Fruit fly (Drosophila melanogaster) whole organism, embryonic: ENCODE data around the gene CG45490.
A peak's percentile ranks its signal among the peaks of the same experiment; 100 is the strongest.

Experiments
- Atf6 ChIP-seq: fragments of 200-800 bp; sonication (Bioruptor generic); IDR thresholded peaks from 2 replicates; pipeline ENCODE4 v1.3.6; 2022; ENCODE audit warnings: missing biosample characterization, missing genetic modification characterization
- B-H1 ChIP-seq: fragments of 200-800 bp; sonication (Bioruptor generic); IDR thresholded peaks from 3 replicates; pipeline ENCODE4 v1.3.6; 2022; ENCODE audit warnings: missing biosample characterization, missing genetic modification characterization
- Bteb2 ChIP-seq: fragments of 200-800 bp; sonication (Bioruptor generic); optimal IDR thresholded peaks from 2 replicates; lab custom pipeline; 2016; ENCODE audit warnings: missing biosample characterization, missing genetic modification characterization
- CG10565 ChIP-seq: fragments of 200-800 bp; sonication (Bioruptor generic); optimal IDR thresholded peaks from 3 replicates; lab custom pipeline; 2016; ENCODE audit warnings: missing biosample characterization, mild to moderate bottlenecking, missing genetic modification characterization
- CG10654 ChIP-seq: fragments of 200-800 bp; sonication (Bioruptor generic); optimal IDR thresholded peaks from 2 replicates; lab custom pipeline; 2016; ENCODE audit warnings: missing biosample characterization, missing genetic modification characterization
- CG10979 ChIP-seq: fragments of 200-800 bp; sonication (Bioruptor generic); optimal IDR thresholded peaks from 2 replicates; lab custom pipeline; 2018; ENCODE audit warnings: missing biosample characterization, mild to moderate bottlenecking, missing genetic modification characterization, moderate library complexity
- CG11560 ChIP-seq: fragments of 200-800 bp; sonication (Bioruptor generic); IDR thresholded peaks from 3 replicates; pipeline ENCODE4 v1.3.6; 2022; ENCODE audit warnings: missing biosample characterization, missing genetic modification characterization
- CG13424 ChIP-seq: fragments of 200-800 bp; sonication (Bioruptor generic); optimal IDR thresholded peaks from 2 replicates; lab custom pipeline; 2019; ENCODE audit warnings: missing biosample characterization, mild to moderate bottlenecking, missing genetic modification characterization, moderate library complexity
- CG14441 ChIP-seq: fragments of 200-800 bp; sonication (Bioruptor generic); IDR thresholded peaks from 2 replicates; pipeline ENCODE4 v1.3.6; 2022; ENCODE audit warnings: missing biosample characterization, missing genetic modification characterization
- CG17802 ChIP-seq: fragments of 200-800 bp; sonication (Bioruptor generic); optimal IDR thresholded peaks from 2 replicates; lab custom pipeline; 2018; ENCODE audit warnings: missing biosample characterization, mild to moderate bottlenecking, missing genetic modification characterization, moderate library complexity
- CG2116 ChIP-seq: fragments of 200-800 bp; sonication (Bioruptor generic); optimal IDR thresholded peaks from 3 replicates; lab custom pipeline; 2018; ENCODE audit warnings: missing biosample characterization, mild to moderate bottlenecking, missing genetic modification characterization
- CG2202 ChIP-seq: fragments of 200-800 bp; sonication (Bioruptor generic); optimal IDR thresholded peaks from 2 replicates; lab custom pipeline; 2018; ENCODE audit warnings: missing biosample characterization, mild to moderate bottlenecking, missing genetic modification characterization
- CG31365 ChIP-seq: fragments of 200-800 bp; sonication (Bioruptor generic); optimal IDR thresholded peaks from 2 replicates; lab custom pipeline; 2018; ENCODE audit warnings: missing biosample characterization, mild to moderate bottlenecking, missing genetic modification characterization
- CG31441 ChIP-seq: fragments of 200-800 bp; sonication (Bioruptor generic); IDR thresholded peaks from 2 replicates; pipeline ENCODE4 v1.3.6; 2022; ENCODE audit warnings: missing biosample characterization, missing genetic modification characterization
- CG32772 ChIP-seq: fragments of 200-800 bp; sonication (Bioruptor generic); IDR thresholded peaks from 2 replicates; pipeline ENCODE4 v1.3.6; 2022; ENCODE audit warnings: missing biosample characterization, missing genetic modification characterization
- CG34376 ChIP-seq: fragments of 200-800 bp; sonication (Bioruptor generic); optimal IDR thresholded peaks from 2 replicates; lab custom pipeline; 2018; ENCODE audit warnings: missing biosample characterization, mild to moderate bottlenecking, missing genetic modification characterization
- CG34422 ChIP-seq: fragments of 200-800 bp; sonication (Bioruptor generic); IDR thresholded peaks from 3 replicates; pipeline ENCODE4 v1.3.6; 2022; ENCODE audit warnings: missing biosample characterization, missing genetic modification characterization
- CG3847 ChIP-seq: fragments of 200-800 bp; sonication (Bioruptor generic); IDR thresholded peaks from 2 replicates; pipeline ENCODE4 v1.3.6; 2022; ENCODE audit warnings: missing biosample characterization, missing genetic modification characterization
- CG5180 ChIP-seq: fragments of 200-800 bp; sonication (Bioruptor generic); optimal IDR thresholded peaks from 3 replicates; lab custom pipeline; 2017; ENCODE audit warnings: missing biosample characterization, missing genetic modification characterization, mild to moderate bottlenecking, moderate library complexity, missing genetic modification reagents
- CG5953 ChIP-seq: fragments of 200-800 bp; sonication (Bioruptor generic); IDR thresholded peaks from 2 replicates; pipeline ENCODE4 v1.3.6; 2022; ENCODE audit warnings: missing biosample characterization, missing genetic modification characterization
- CG8388 ChIP-seq: fragments of 200-800 bp; sonication (Bioruptor generic); optimal IDR thresholded peaks from 2 replicates; lab custom pipeline; 2019; ENCODE audit warnings: missing biosample characterization, mild to moderate bottlenecking, missing genetic modification characterization, moderate library complexity
- CrebB ChIP-seq: fragments of 200-800 bp; sonication (Bioruptor generic); optimal IDR thresholded peaks from 3 replicates; lab custom pipeline; 2018; ENCODE audit warnings: missing biosample characterization, mild to moderate bottlenecking, missing genetic modification characterization
- D19B ChIP-seq: fragments of 200-800 bp; sonication (Bioruptor generic); optimal IDR thresholded peaks from 2 replicates; lab custom pipeline; 2017; ENCODE audit warnings: missing biosample characterization, mild to moderate bottlenecking, missing genetic modification characterization
- Dek ChIP-seq: fragments of 200-800 bp; sonication (Bioruptor generic); optimal IDR thresholded peaks from 3 replicates; lab custom pipeline; 2019; ENCODE audit warnings: missing biosample characterization, mild to moderate bottlenecking, missing genetic modification characterization, moderate library complexity
- Doc3 ChIP-seq: fragments of 200-800 bp; sonication (Bioruptor generic); IDR thresholded peaks from 3 replicates; pipeline ENCODE4 v1.3.6; 2022; ENCODE audit warnings: missing biosample characterization, missing genetic modification characterization; ENCODE audit not compliant: partially characterized antibody
- GATAe ChIP-seq: fragments of 200-800 bp; sonication (Bioruptor generic); conservative IDR thresholded peaks from 2 replicates; pipeline ENCODE4 v1.3.6; 2022; ENCODE audit warnings: missing biosample characterization, missing genetic modification characterization
- Neu2 ChIP-seq: fragments of 200-800 bp; sonication (Bioruptor generic); optimal IDR thresholded peaks from 3 replicates; lab custom pipeline; 2016; ENCODE audit warnings: missing biosample characterization, missing genetic modification characterization, borderline replicate concordance
- Poxn ChIP-seq: fragments of 200-800 bp; sonication (Bioruptor generic); IDR thresholded peaks from 2 replicates; pipeline ENCODE4 v1.3.6; 2022; ENCODE audit warnings: missing biosample characterization, missing genetic modification characterization
- Usf ChIP-seq: fragments of 200-800 bp; sonication (Bioruptor generic); optimal IDR thresholded peaks from 2 replicates; lab custom pipeline; 2017; ENCODE audit warnings: missing genotype, missing biosample characterization, missing genetic modification characterization
- abd-A ChIP-seq: fragments of 200-800 bp; sonication (Bioruptor generic); optimal IDR thresholded peaks from 3 replicates; lab custom pipeline; 2019; ENCODE audit warnings: missing biosample characterization, mild to moderate bottlenecking, missing genetic modification characterization, moderate library complexity
- al ChIP-seq: fragments of 200-800 bp; sonication (Bioruptor generic); IDR thresholded peaks from 2 replicates; pipeline ENCODE4 v1.3.6; 2022; ENCODE audit warnings: missing biosample characterization, missing genetic modification characterization
- ash1 ChIP-seq: fragments of 200-800 bp; sonication (Bioruptor generic); optimal IDR thresholded peaks from 2 replicates; lab custom pipeline; 2018; ENCODE audit warnings: missing biosample characterization, mild to moderate bottlenecking, missing genetic modification characterization
- corto ChIP-seq: fragments of 200-800 bp; sonication (Bioruptor generic); optimal IDR thresholded peaks from 2 replicates; lab custom pipeline; 2016; ENCODE audit warnings: missing biosample characterization, mild to moderate bottlenecking, missing genetic modification characterization, moderate library complexity
- crp ChIP-seq, 2 experiments: fragments of 200-800 bp; sonication (Bioruptor generic); optimal IDR thresholded peaks; 2 replicates in 1 of 2; 3 replicates in 1 of 2; lab custom pipeline; 2017; ENCODE audit warnings: missing biosample characterization in 2 of 2, missing genetic modification characterization in 2 of 2, mild to moderate bottlenecking in 1 of 2, moderate library complexity in 1 of 2
- dan ChIP-seq: fragments of 200-800 bp; sonication (Bioruptor generic); IDR thresholded peaks from 2 replicates; pipeline ENCODE4 v1.3.6; 2022; ENCODE audit warnings: missing biosample characterization, missing genetic modification characterization
- exex ChIP-seq: fragments of 200-800 bp; sonication (Bioruptor generic); optimal IDR thresholded peaks from 4 replicates; lab custom pipeline; 2018; ENCODE audit warnings: missing biosample characterization, mild to moderate bottlenecking, missing genetic modification characterization, moderate library complexity
- fru ChIP-seq: fragments of >200 bp; optimal IDR thresholded peaks from 2 replicates; lab custom pipeline; 2017
- gsb ChIP-seq: fragments of 200-800 bp; sonication (Bioruptor generic); IDR thresholded peaks from 2 replicates; pipeline ENCODE4 v1.3.6; 2022; ENCODE audit warnings: missing biosample characterization, missing genetic modification characterization
- jing ChIP-seq: fragments of 200-800 bp; sonication (Bioruptor generic); optimal IDR thresholded peaks from 2 replicates; lab custom pipeline; 2018; ENCODE audit warnings: missing biosample characterization, mild to moderate bottlenecking, missing genetic modification characterization
- lmd ChIP-seq: fragments of 200-800 bp; sonication (Bioruptor generic); IDR thresholded peaks from 2 replicates; pipeline ENCODE4 v1.3.6; 2022; ENCODE audit warnings: missing biosample characterization, missing genetic modification characterization
- mirr ChIP-seq: fragments of 200-800 bp; sonication (Bioruptor generic); optimal IDR thresholded peaks from 3 replicates; lab custom pipeline; 2018; ENCODE audit warnings: missing biosample characterization, mild to moderate bottlenecking, missing genetic modification characterization
- oc ChIP-seq: fragments of 200-800 bp; sonication (Bioruptor generic); optimal IDR thresholded peaks from 2 replicates; lab custom pipeline; 2018; ENCODE audit warnings: missing biosample characterization, mild to moderate bottlenecking, missing genetic modification characterization, moderate library complexity
- otp ChIP-seq: fragments of 200-800 bp; sonication (Bioruptor generic); IDR thresholded peaks from 3 replicates; pipeline ENCODE4, ENCODE4 v1.3.6; 2022; ENCODE audit warnings: missing biosample characterization, missing genetic modification characterization
- rib ChIP-seq: fragments of 200-800 bp; sonication (Bioruptor generic); IDR thresholded peaks from 2 replicates; pipeline ENCODE4 v1.3.6; 2022; ENCODE audit warnings: missing biosample characterization, missing genetic modification characterization
- scrt ChIP-seq: fragments of 200-800 bp; sonication (Bioruptor generic); optimal IDR thresholded peaks from 2 replicates; lab custom pipeline; 2018; ENCODE audit warnings: missing biosample characterization, mild to moderate bottlenecking, missing genetic modification characterization, moderate library complexity
- sens-2 ChIP-seq: fragments of 200-800 bp; sonication (Bioruptor generic); IDR thresholded peaks from 2 replicates; pipeline ENCODE4 v1.3.6; 2022; ENCODE audit warnings: missing biosample characterization, missing genetic modification characterization
- toy ChIP-seq: fragments of 200-800 bp; sonication (Bioruptor generic); IDR thresholded peaks from 2 replicates; pipeline ENCODE4 v1.3.6; 2022; ENCODE audit warnings: missing biosample characterization, missing genetic modification characterization
- usp ChIP-seq: fragments of >200 bp; optimal IDR thresholded peaks from 2 replicates; lab custom pipeline; 2017; ENCODE audit warnings: missing biosample characterization, missing genetic modification characterization
- vfl ChIP-seq: fragments of 200-800 bp; sonication (Bioruptor generic); optimal IDR thresholded peaks from 2 replicates; lab custom pipeline; 2016; ENCODE audit warnings: missing biosample characterization, missing genetic modification characterization

Gene CG45490

DNA sequence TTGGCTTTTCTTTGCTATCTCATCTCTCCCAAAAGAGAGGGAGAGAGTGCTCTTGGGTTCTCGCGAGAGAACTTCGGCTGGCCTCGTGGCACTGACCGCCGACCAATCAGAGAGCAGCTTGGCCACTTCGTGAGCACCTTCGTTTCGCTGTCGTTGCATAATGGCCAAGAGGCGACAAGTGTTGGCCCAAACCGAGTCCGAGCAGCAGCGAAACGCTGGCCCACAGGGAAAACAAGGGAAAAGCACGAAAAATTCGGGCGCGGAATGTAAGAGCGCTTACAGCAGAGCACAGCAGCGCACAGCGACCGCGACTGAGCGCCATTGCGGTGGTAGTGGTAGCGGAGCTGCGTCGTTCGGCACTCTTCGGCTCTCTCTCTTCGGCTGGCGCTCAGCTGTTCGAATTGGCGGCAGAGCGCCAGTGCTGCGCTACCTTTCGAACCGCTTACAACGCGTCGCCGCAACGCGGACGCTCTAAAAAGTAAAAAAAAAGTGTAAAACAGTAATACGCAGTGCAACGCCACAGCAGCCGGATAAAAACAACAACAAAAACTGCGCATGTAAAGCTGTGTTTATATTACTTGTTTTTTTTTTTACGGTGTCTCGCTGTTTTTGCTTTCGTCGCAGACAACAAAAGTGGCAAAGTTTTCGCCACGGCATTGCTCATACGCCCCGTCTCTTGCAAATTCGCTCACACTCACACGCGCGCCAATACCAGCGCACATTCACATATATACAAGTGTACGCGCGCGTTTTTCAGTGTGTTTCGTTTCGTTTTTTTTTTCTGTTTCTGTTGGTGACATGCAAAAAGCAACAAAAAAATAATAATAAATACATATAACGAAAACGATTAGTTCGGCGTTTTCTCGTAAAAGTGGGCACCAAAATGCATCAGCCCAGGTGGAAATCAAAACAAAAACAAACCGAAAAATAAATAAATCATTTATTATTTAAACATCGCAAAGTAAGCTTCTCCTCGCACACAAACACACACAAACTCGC lies 46.9 kb downstream of the CG45490 start (continued):
- 0 out of 3 replicates have a peak, but pooled peaks have one; percentile 18 for TF ChIP-seq CG34422 (GFP tag; lab: Robert Waterston, UW)
- no peak for TF ChIP-seq CG10565 (GFP tag; lab: Kevin White, UChicago)
- TF ChIP-seq corto (GFP tag; lab: Kevin White, UChicago): no peak
- no peak for TF ChIP-seq CG10979 (tag; lab: Kevin White, UChicago)
- TF ChIP-seq lmd (GFP tag; lab: Robert Waterston, UW): no peak
- no peak for TF ChIP-seq CG2202 (tag; lab: Kevin White, UChicago)
- TF ChIP-seq usp (GFP tag; lab: Kevin White, UChicago): no peak
- peak; percentile 2 for TF ChIP-seq scrt (GFP tag; lab: Kevin White, UChicago)
- peak; percentile 60 for TF ChIP-seq CG32772
- no peak for TF ChIP-seq CG8388 (GFP tag; lab: Kevin White, UChicago)
- no peak for TF ChIP-seq B-H1
- no peak for TF ChIP-seq D19B (GFP tag; lab: Kevin White, UChicago)
- peak; percentile 69 for TF ChIP-seq CG5180
- no peak for TF ChIP-seq Doc3 (GFP tag; lab: Robert Waterston, UW)
- 0 out of 2 replicates have a peak, but pooled peaks have one; percentile 36 for TF ChIP-seq CG5953 (GFP tag; lab: Robert Waterston, UW)
- no peak for TF ChIP-seq CG31441 (GFP tag; lab: Robert Waterston, UW)
- no peak for TF ChIP-seq CG31365 (tag; lab: Kevin White, UChicago)
- TF ChIP-seq Neu2 (GFP tag; lab: Kevin White, UChicago): no peak
- peak; percentile 57 for TF ChIP-seq jing (GFP tag; lab: Kevin White, UChicago)
- TF ChIP-seq al: no peak
- no peak for TF ChIP-seq oc (tag; lab: Kevin White, UChicago)
- TF ChIP-seq CG13424: no peak
- TF ChIP-seq toy (GFP tag; lab: Robert Waterston, UW): no peak
- TF ChIP-seq rib (GFP tag; lab: Robert Waterston, UW): no peak
- TF ChIP-seq Atf6: 0 out of 2 replicates have a peak, but pooled peaks have one; percentile 22
- no peak for TF ChIP-seq fru (lab: Kevin White, UChicago)
- TF ChIP-seq Bteb2 (GFP tag; lab: Kevin White, UChicago): no peak
- TF ChIP-seq CrebB (tag; lab: Kevin White, UChicago): peak; percentile 25
- TF ChIP-seq dan: no peak
- TF ChIP-seq crp (GFP tag; optimal IDR thresholded peaks at IDR 0.05; lab: Kevin White, UChicago): peak in 1 of 2 experiments; percentile 73
- TF ChIP-seq CG14441 (GFP tag; lab: Robert Waterston, UW): no peak; the same call in 1 of the 2 replicates
- no peak for TF ChIP-seq CG17802 (tag; lab: Kevin White, UChicago)
- TF ChIP-seq ash1 (GFP tag; lab: Kevin White, UChicago): no peak
- TF ChIP-seq exex (tag; lab: Kevin White, UChicago): no peak
- TF ChIP-seq sens-2 (GFP tag; lab: Robert Waterston, UW): no peak
- no peak for TF ChIP-seq Usf
- no peak for TF ChIP-seq CG11560 (tag; lab: Robert Waterston, UW)
- no peak for TF ChIP-seq vfl (GFP tag; lab: Kevin White, UChicago)
- no peak for TF ChIP-seq mirr
- TF ChIP-seq GATAe (GFP tag; lab: Robert Waterston, UW): no peak
- no peak for TF ChIP-seq gsb
- no peak for TF ChIP-seq Poxn (GFP tag; lab: Robert Waterston, UW)
- 0 out of 3 replicates have a peak, but pooled peaks have one; percentile 5 for TF ChIP-seq otp (GFP tag; lab: Robert Waterston, UW)
- no peak for TF ChIP-seq CG34376 (GFP tag; lab: Kevin White, UChicago)
- no peak for TF ChIP-seq CG10654
- no peak for TF ChIP-seq CG2116
- TF ChIP-seq Dek (tag; lab: Kevin White, UChicago): no peak
- TF ChIP-seq CG3847: peak; percentile 25; the same call in 1 of the 2 replicates
- TF ChIP-seq abd-A (tag; lab: Kevin White, UChicago): peak; percentile 44
